Worm (Caenorhabditis elegans) whole organism, L1 larva: ENCODE data around the gene T19H12.3.

Experiments
- ama-1 ChIP-seq: fragments of 150-350 bp; optimal IDR thresholded peaks from 2 replicates; lab custom pipeline; 2014
- ceh-63 ChIP-seq: fragments of 200-800 bp; sonication (Bioruptor generic); optimal IDR thresholded peaks from 2 replicates; lab custom pipeline; 2018; ENCODE audit warnings: mild to moderate bottlenecking, missing genetic modification characterization, missing compliant biosample characterization
- ces-1 ChIP-seq: fragments of 150-350 bp; optimal IDR thresholded peaks from 2 replicates; lab custom pipeline; 2014; ENCODE audit warnings: missing biosample characterization, missing genetic modification reagents, missing genetic modification characterization
- egl-27 ChIP-seq, 2 experiments: fragments of 150-350 bp in 1 of 2; sonication (generic microtip); optimal IDR thresholded peaks; 3 replicates each; lab custom pipeline; 2017 to 2018; ENCODE audit warnings: missing biosample characterization in 2 of 2, missing genetic modification characterization in 2 of 2, missing genetic modification reagents in 2 of 2
- ets-5 ChIP-seq: fragments of 200-800 bp; sonication (Bioruptor generic); IDR thresholded peaks from 2 replicates; pipeline ENCODE4 v1.3.6; 2022; ENCODE audit warnings: missing genetic modification characterization, missing compliant biosample characterization
- fkh-4 ChIP-seq: sonication (generic microtip); optimal IDR thresholded peaks from 2 replicates; lab custom pipeline; 2016; ENCODE audit warnings: missing compliant biosample characterization, missing genetic modification characterization, borderline replicate concordance
- lin-15B ChIP-seq: fragments of 150-350 bp; sonication (generic microtip); optimal IDR thresholded peaks from 3 replicates; lab custom pipeline; 2014; ENCODE audit warnings: missing biosample characterization, missing genetic modification characterization
- nhr-237 ChIP-seq: fragments of 150-350 bp; optimal IDR thresholded peaks from 2 replicates; lab custom pipeline; 2014; ENCODE audit warnings: missing biosample characterization, missing genetic modification characterization
- snpc-4 ChIP-seq: fragments of 150-350 bp; optimal IDR thresholded peaks from 2 replicates; lab custom pipeline; 2014; ENCODE audit warnings: missing biosample characterization, missing genetic modification characterization
- unc-98 ChIP-seq: fragments of 200-800 bp; sonication (Bioruptor generic); IDR thresholded peaks from 2 replicates; pipeline ENCODE4 v1.3.6; 2022; ENCODE audit warnings: missing genetic modification characterization, missing compliant biosample characterization

DNA sequence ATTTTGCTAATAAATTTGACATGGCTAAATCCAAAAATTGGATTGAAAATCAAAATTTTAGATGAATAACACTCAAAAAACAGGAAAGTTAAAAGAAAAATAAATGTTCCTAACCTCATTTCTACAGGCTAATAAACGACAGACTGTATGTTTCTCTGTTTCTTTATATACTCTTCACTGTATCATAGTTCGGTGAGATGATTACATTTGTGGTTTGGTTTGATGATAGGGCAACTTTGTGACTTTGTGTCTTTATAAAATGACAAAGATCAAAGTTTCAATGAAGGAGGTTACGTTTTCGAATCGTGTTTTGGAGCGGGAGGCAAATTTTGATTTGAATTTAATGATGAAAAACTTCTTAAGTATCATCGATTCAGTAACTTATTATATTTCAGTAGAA is 4.0 kb downstream of the T19H12.3 start, which contains the start of gene ugt-12:
- TF ChIP-seq nhr-237 (no peak), ets-5 (GFP tag; lab: Robert Waterston, UW) (no peak), snpc-4 (tag; lab: Kevin White, UChicago) (no peak), ces-1 (GFP tag; lab: Kevin White, UChicago) (no peak), egl-27 (tag; optimal IDR thresholded peaks at IDR 0.05; lab: Kevin White, UChicago) (no peak), lin-15B (tag; lab: Kevin White, UChicago) (no peak), ama-1 (lab: Kevin White, UChicago) (no peak), unc-98 (GFP tag; lab: Robert Waterston, UW) (no peak), fkh-4 (tag; lab: Kevin White, UChicago) (no peak), ceh-63 (GFP tag; lab: Kevin White, UChicago) (no peak)
